Worm (Caenorhabditis elegans) whole organism, late embryonic: Measurements from ENCODE around the gene Y5H2B.3.
"Not testable (repeated sequence)": the region's sequence is repeated elsewhere in the genome, so short reads cannot be mapped to it uniquely, and the experiment has no call there.

Experiments
- C08G9.2 ChIP-seq: sonication (generic microtip); optimal IDR thresholded peaks from 2 replicates; lab custom pipeline; 2016; ENCODE audit warnings: mild to moderate bottlenecking, missing genetic modification characterization, moderate library complexity, missing compliant biosample characterization
- F13H6.1 ChIP-seq: sonication (generic microtip); optimal IDR thresholded peaks from 2 replicates; lab custom pipeline; 2016; ENCODE audit warnings: missing genetic modification characterization, missing compliant biosample characterization
- K02D7.2 ChIP-seq: sonication (generic microtip); optimal IDR thresholded peaks from 2 replicates; lab custom pipeline; 2017; ENCODE audit warnings: mild to moderate bottlenecking, missing genetic modification characterization, missing compliant biosample characterization
- T23F11.4 ChIP-seq: fragments of 200-800 bp; sonication (Bioruptor generic); optimal IDR thresholded peaks from 2 replicates; lab custom pipeline; 2018; ENCODE audit warnings: mild to moderate bottlenecking, missing genetic modification characterization, missing compliant biosample characterization
- Y22D7AL.16 ChIP-seq: sonication (generic microtip); optimal IDR thresholded peaks from 2 replicates; lab custom pipeline; 2016; ENCODE audit warnings: missing genetic modification characterization, missing compliant biosample characterization
- ahr-1 ChIP-seq: sonication (generic microtip); optimal IDR thresholded peaks from 2 replicates; lab custom pipeline; 2016; ENCODE audit warnings: missing genetic modification characterization, missing compliant biosample characterization
- ceh-14 ChIP-seq: sonication (generic microtip); optimal IDR thresholded peaks from 2 replicates; lab custom pipeline; 2016; ENCODE audit warnings: missing genotype, missing genetic modification characterization, missing compliant biosample characterization
- ceh-19 ChIP-seq: fragments of 200-800 bp; sonication (Bioruptor generic); optimal IDR thresholded peaks from 2 replicates; lab custom pipeline; 2018; ENCODE audit warnings: mild to moderate bottlenecking, missing genetic modification characterization, missing compliant biosample characterization
- ceh-2 ChIP-seq: sonication (generic microtip); optimal IDR thresholded peaks from 2 replicates; lab custom pipeline; 2016; ENCODE audit warnings: missing genotype, missing genetic modification characterization, missing compliant biosample characterization
- ceh-24 ChIP-seq: sonication (generic microtip); optimal IDR thresholded peaks from 2 replicates; lab custom pipeline; 2016; ENCODE audit warnings: mild to moderate bottlenecking, missing genetic modification characterization, missing compliant biosample characterization
- ceh-30 ChIP-seq: fragments of 150-350 bp; optimal IDR thresholded peaks from 2 replicates; lab custom pipeline; 2014; ENCODE audit warnings: missing biosample characterization, missing genetic modification characterization
- ceh-9 ChIP-seq: sonication (generic microtip); optimal IDR thresholded peaks from 2 replicates; lab custom pipeline; 2016; ENCODE audit warnings: mild to moderate bottlenecking, missing genetic modification characterization, inconsistent platforms, missing compliant biosample characterization
- che-1 ChIP-seq: sonication (generic microtip); optimal IDR thresholded peaks from 2 replicates; lab custom pipeline; 2016; ENCODE audit warnings: mild to moderate bottlenecking, missing genetic modification characterization, missing compliant biosample characterization
- dmd-4 ChIP-seq: sonication (generic microtip); optimal IDR thresholded peaks from 2 replicates; lab custom pipeline; 2016; ENCODE audit warnings: borderline replicate concordance, missing genetic modification characterization, missing compliant biosample characterization
- elt-4 ChIP-seq: sonication (generic microtip); optimal IDR thresholded peaks from 2 replicates; lab custom pipeline; 2016; ENCODE audit warnings: missing genetic modification characterization, missing compliant biosample characterization
- ets-4 ChIP-seq: sonication (generic microtip); optimal IDR thresholded peaks from 2 replicates; lab custom pipeline; 2016; ENCODE audit warnings: missing genetic modification characterization, missing compliant biosample characterization
- fkh-10 ChIP-seq: fragments of 150-350 bp; optimal IDR thresholded peaks from 2 replicates; lab custom pipeline; 2014; ENCODE audit warnings: missing biosample characterization, missing genetic modification reagents, missing genetic modification characterization
- fkh-6 ChIP-seq: sonication (generic microtip); optimal IDR thresholded peaks from 2 replicates; lab custom pipeline; 2016; ENCODE audit warnings: missing genetic modification characterization, missing compliant biosample characterization
- hlh-15 ChIP-seq: sonication (generic microtip); optimal IDR thresholded peaks from 2 replicates; lab custom pipeline; 2016; ENCODE audit warnings: missing genetic modification characterization, missing compliant biosample characterization
- hlh-6 ChIP-seq: sonication (generic microtip); optimal IDR thresholded peaks from 2 replicates; lab custom pipeline; 2016; ENCODE audit warnings: missing genotype, missing genetic modification characterization, missing compliant biosample characterization
- hlh-8 ChIP-seq: sonication (generic microtip); optimal IDR thresholded peaks from 2 replicates; lab custom pipeline; 2016; ENCODE audit warnings: missing genotype, missing genetic modification characterization, missing compliant biosample characterization
- lin-11 ChIP-seq: fragments of 200-800 bp; sonication (Bioruptor generic); optimal IDR thresholded peaks from 2 replicates; lab custom pipeline; 2018; ENCODE audit warnings: mild to moderate bottlenecking, missing genetic modification characterization, missing compliant biosample characterization
- mec-3 ChIP-seq: sonication (generic microtip); optimal IDR thresholded peaks from 2 replicates; lab custom pipeline; 2016; ENCODE audit warnings: borderline replicate concordance, missing genetic modification characterization, missing compliant biosample characterization
- nfya-1 ChIP-seq: sonication (generic microtip); optimal IDR thresholded peaks from 2 replicates; lab custom pipeline; 2017; ENCODE audit warnings: missing genetic modification characterization, mild to moderate bottlenecking, missing compliant biosample characterization, antibody characterized with exemption, moderate library complexity
- nhr-11 ChIP-seq: fragments of 150-350 bp; optimal IDR thresholded peaks from 2 replicates; lab custom pipeline; 2014; ENCODE audit warnings: missing biosample characterization, missing genetic modification characterization
- nhr-232 ChIP-seq: sonication (generic microtip); optimal IDR thresholded peaks from 2 replicates; lab custom pipeline; 2016; ENCODE audit warnings: missing genetic modification characterization, missing compliant biosample characterization
- npax-4 ChIP-seq: sonication (generic microtip); optimal IDR thresholded peaks from 2 replicates; lab custom pipeline; 2016; ENCODE audit warnings: missing genetic modification characterization, missing compliant biosample characterization
- pag-3 ChIP-seq: sonication (generic microtip); optimal IDR thresholded peaks from 2 replicates; lab custom pipeline; 2016; ENCODE audit warnings: missing compliant biosample characterization, missing genetic modification characterization, borderline replicate concordance
- pat-9 ChIP-seq: fragments of 200-800 bp; sonication (Bioruptor generic); optimal IDR thresholded peaks from 2 replicates; lab custom pipeline; 2018; ENCODE audit warnings: mild to moderate bottlenecking, missing genetic modification characterization, moderate library complexity, missing compliant biosample characterization
- pax-1 ChIP-seq: fragments of 150-350 bp; optimal IDR thresholded peaks from 2 replicates; lab custom pipeline; 2014; ENCODE audit warnings: missing biosample characterization, missing genetic modification characterization
- pha-2 ChIP-seq: sonication (generic microtip); optimal IDR thresholded peaks from 2 replicates; lab custom pipeline; 2017; ENCODE audit warnings: mild to moderate bottlenecking, missing genetic modification characterization, missing compliant biosample characterization
- sdc-2 ChIP-seq: sonication (generic microtip); optimal IDR thresholded peaks from 2 replicates; lab custom pipeline; 2016; ENCODE audit warnings: missing genotype, missing genetic modification characterization, missing compliant biosample characterization
- sox-2 ChIP-seq: fragments of 200-800 bp; sonication (Bioruptor generic); IDR thresholded peaks from 2 replicates; pipeline ENCODE4 v1.3.6; 2022; ENCODE audit warnings: missing genetic modification reagents, missing genetic modification characterization, missing compliant biosample characterization
- tbx-2 ChIP-seq: sonication (generic microtip); optimal IDR thresholded peaks from 2 replicates; lab custom pipeline; 2016; ENCODE audit warnings: missing genetic modification characterization, missing compliant biosample characterization
- tbx-7 ChIP-seq: sonication (generic microtip); optimal IDR thresholded peaks from 2 replicates; lab custom pipeline; 2016; ENCODE audit warnings: missing genotype, missing genetic modification characterization, missing compliant biosample characterization
- unc-3 ChIP-seq, 2 experiments: fragments of 200-800 bp in 1 of 2; sonication (Bioruptor generic) in 1 of 2; sonication (generic microtip) in 1 of 2; conservative IDR thresholded peaks in 1 of 2; optimal IDR thresholded peaks in 1 of 2; 2 replicates each; pipeline versions ENCODE4 v1.3.6 to Lab custom; 2016 to 2022; ENCODE audit warnings: missing compliant biosample characterization in 2 of 2, missing genetic modification characterization in 2 of 2, missing genetic modification reagents in 1 of 2
- unc-86 ChIP-seq: sonication (generic microtip); optimal IDR thresholded peaks from 2 replicates; lab custom pipeline; 2016; ENCODE audit warnings: missing genetic modification characterization, missing compliant biosample characterization
- zip-5 ChIP-seq: sonication (generic microtip); optimal IDR thresholded peaks from 2 replicates; lab custom pipeline; 2016; ENCODE audit warnings: missing genetic modification characterization, missing compliant biosample characterization
- ztf-16 ChIP-seq: sonication (generic microtip); optimal IDR thresholded peaks from 2 replicates; lab custom pipeline; 2017; ENCODE audit warnings: missing genetic modification characterization, missing compliant biosample characterization

The Y5H2B.3 gene

DNA sequence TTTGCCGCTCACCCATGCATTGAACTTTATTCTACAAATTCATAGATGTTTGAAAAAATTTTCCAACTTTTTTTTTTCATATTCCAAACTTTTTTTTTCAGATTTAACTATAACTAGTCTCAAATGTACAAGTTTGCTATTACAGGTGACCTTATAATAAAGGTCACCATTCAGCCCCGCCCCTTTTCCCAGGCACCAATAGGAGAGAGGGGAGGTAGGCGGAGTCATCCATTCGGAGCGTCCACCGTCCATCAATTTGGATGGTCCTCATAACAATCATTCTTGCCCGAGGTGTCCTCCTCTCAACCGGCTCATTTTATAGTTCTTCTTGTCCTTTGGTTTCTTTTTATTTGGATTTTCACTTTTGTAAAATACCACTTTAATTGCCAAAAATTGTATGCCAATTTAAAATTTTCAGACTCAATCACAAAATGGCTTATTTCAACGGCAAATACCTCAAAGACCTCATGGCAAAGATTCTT, at the start of gene Y5H2B.3:
Gene Y5H2B.3, plus strand, starts transcription at position 432 of the 482 bp plus-strand sequence.
- TF ChIP-seq ceh-14 (tag; lab: Kevin White, UChicago) (no peak), tbx-2 (tag; lab: Kevin White, UChicago) (no peak), nfya-1 (peak; percentile 60), T23F11.4 (GFP tag; lab: Kevin White, UChicago) (no peak), fkh-6 (tag; lab: Kevin White, UChicago) (no peak), ceh-9 (tag; lab: Kevin White, UChicago) (no peak)

ce11 chrV:2139918-2140317, 48.2 kb upstream of the Y5H2B.3 start, which contains the start of gene F22F7.7:
F22F7.7 (minus strand) TSS chrV:2140042.
- TF ChIP-seq lin-11 (no peak), ahr-1 (tag; lab: Kevin White, UChicago) (no peak), tbx-7 (no peak), npax-4 (tag; lab: Kevin White, UChicago) (no peak), pha-2 (tag; lab: Kevin White, UChicago) (no peak), pax-1 (tag; lab: Kevin White, UChicago) (no peak), F13H6.1 (tag; lab: Kevin White, UChicago) (no peak), mec-3 (tag; lab: Kevin White, UChicago) (no peak)

DNA sequence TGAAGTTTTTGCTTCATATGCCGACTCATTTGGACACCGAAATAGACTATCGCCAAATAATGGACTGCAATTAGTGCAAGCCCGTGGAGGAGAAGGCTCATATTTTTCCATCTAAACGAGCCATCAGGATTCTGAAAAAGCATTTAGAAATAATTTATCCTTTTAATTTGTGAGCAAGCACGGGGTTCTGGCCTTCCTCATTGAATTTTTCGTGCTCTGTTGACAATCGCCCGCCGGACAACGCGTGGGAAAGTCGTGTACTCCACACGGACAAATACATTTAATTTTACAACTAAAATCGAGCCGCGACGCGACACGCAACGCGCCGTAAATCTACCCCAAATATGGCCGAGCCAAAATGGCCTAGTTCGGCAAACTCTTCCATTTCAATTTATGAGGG, 43.7 kb upstream of the Y5H2B.3 start, which contains the start of gene F22F7.12:
Gene F22F7.12, minus strand, starts transcription at position 101 of the 400 bp plus-strand sequence.
- TF ChIP-seq fkh-10 (GFP tag; lab: Kevin White, UChicago); unc-86; ztf-16 (tag; lab: Kevin White, UChicago): not testable (repeated sequence)

DNA sequence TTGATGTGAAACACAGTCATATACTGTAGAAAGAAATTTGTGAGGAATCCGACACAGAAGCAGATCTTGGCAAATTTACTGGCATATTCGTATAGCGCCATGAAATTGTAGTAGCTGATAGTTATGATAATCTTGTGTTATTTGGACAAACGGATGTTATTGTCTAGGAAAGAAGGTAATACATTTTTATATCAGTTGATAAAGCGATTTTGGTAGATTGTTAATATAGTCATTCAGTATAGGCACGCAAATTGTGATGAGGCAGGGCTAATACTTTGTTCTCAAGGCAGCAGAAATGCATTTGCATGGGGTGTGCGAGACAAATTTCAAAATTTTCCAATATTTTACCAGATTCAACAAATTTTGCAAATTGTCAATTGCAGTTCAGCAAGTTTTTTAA, 42.1 kb upstream of the Y5H2B.3 start, which contains the start of gene str-52:
Gene str-52, minus strand, starts transcription at position 101 of the 400 bp plus-strand sequence.
- TF ChIP-seq tbx-2 (tag; lab: Kevin White, UChicago): no peak
- no peak for TF ChIP-seq pat-9 (tag; lab: Kevin White, UChicago)
- no peak for TF ChIP-seq zip-5 (tag; lab: Kevin White, UChicago)
- no peak for TF ChIP-seq pag-3 (tag; lab: Kevin White, UChicago)
- TF ChIP-seq nhr-11 (tag; lab: Kevin White, UChicago): no peak

ce11 chrV:2146795-2147194, 41.3 kb upstream of the Y5H2B.3 start, which contains the start of gene srbc-20:
srbc-20 (plus strand) TSS chrV:2147095.
- no peak for TF ChIP-seq C08G9.2 (tag; lab: Kevin White, UChicago)
- TF ChIP-seq ceh-19: no peak

DNA sequence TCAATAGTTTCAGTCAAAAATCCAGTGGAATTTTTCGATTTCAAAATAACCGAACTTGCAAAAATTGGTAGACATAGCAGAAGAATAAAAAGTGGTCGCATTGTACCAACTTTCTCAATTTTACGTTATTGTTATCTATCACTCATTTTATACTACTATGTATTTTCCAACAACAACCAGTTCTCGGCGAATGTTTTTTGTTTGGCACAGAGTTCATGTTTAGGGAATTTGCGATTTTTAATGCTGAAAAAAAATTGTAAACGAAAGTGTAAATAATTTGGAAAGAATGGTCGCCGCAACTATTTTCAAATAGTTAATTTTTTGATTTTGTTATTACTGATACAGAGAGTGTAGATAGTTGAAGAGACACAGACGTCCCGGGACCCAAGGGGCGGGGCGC, 38.7 kb upstream of the Y5H2B.3 start, which contains the start of gene C45H4.21:
Gene C45H4.21, minus strand, starts transcription at position 101 of the 400 bp plus-strand sequence.
- no peak for TF ChIP-seq ceh-14 (tag; lab: Kevin White, UChicago)
- no peak for TF ChIP-seq ceh-2
- TF ChIP-seq T23F11.4 (GFP tag; lab: Kevin White, UChicago): no peak
- no peak for TF ChIP-seq K02D7.2 (tag; lab: Kevin White, UChicago)
- no peak for TF ChIP-seq nhr-232 (tag; lab: Kevin White, UChicago)
- TF ChIP-seq mec-3 (tag; lab: Kevin White, UChicago): no peak
- no peak for TF ChIP-seq che-1
- no peak for TF ChIP-seq sox-2 (GFP tag; lab: Robert Waterston, UW)
- TF ChIP-seq dmd-4: no peak

DNA sequence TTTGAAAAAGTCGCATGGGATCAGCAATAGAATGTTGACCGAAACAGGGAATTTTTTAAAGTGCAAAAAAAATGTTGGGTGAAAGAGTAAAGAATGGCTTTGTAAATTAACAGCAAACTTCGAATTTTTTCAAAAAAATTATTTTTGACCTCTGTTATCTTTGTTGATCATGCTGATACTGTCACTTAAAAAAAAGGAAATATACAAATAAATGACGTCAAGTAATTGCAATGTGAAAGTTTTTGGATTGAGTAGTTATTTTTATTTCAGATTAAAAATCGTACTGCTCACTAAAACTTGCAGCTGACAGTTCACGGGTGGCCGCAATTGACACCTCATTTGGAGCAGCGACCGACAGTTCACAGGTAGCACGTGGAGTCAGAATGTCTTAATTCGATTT, 37.2 kb upstream of the Y5H2B.3 start, which contains the start of gene C45H4.13:
Gene C45H4.13, minus strand, starts transcription at position 101 of the 400 bp plus-strand sequence.
- no peak for TF ChIP-seq ets-4 (tag; lab: Kevin White, UChicago)
- TF ChIP-seq unc-3 (GFP tag; conservative IDR thresholded peaks at IDR 0.05; lab: Robert Waterston, UW): no peak
- TF ChIP-seq unc-3 (tag; optimal IDR thresholded peaks at IDR 0.05; lab: Kevin White, UChicago): no peak
- TF ChIP-seq sox-2 (GFP tag; lab: Robert Waterston, UW): no peak
- no peak for TF ChIP-seq hlh-15 (tag; lab: Kevin White, UChicago)
- TF ChIP-seq ceh-24 (tag; lab: Kevin White, UChicago): no peak
- no peak for TF ChIP-seq ceh-30 (tag; lab: Kevin White, UChicago)
- TF ChIP-seq sdc-2: no peak
- TF ChIP-seq C08G9.2 (tag; lab: Kevin White, UChicago): no peak
- no peak for TF ChIP-seq Y22D7AL.16 (tag; lab: Kevin White, UChicago)
- TF ChIP-seq elt-4 (tag; lab: Kevin White, UChicago): no peak
- no peak for TF ChIP-seq hlh-6
- no peak for TF ChIP-seq hlh-8
- TF ChIP-seq, all 69 proteins: peak for 0
